Worm (Caenorhabditis elegans) whole organism, mixed stage, embryonic: ENCODE results near the gene ceh-19.

Experiments used
- elt-3 ChIP-seq: fragments of 150-350 bp; optimal IDR thresholded peaks from 2 replicates; lab custom pipeline; 2014; ENCODE audit warnings: missing biosample characterization, missing genetic modification characterization
- snpc-4 ChIP-seq: fragments of 150-350 bp; optimal IDR thresholded peaks from 2 replicates; lab custom pipeline; 2014; ENCODE audit warnings: missing biosample characterization, missing genetic modification characterization

DNA sequence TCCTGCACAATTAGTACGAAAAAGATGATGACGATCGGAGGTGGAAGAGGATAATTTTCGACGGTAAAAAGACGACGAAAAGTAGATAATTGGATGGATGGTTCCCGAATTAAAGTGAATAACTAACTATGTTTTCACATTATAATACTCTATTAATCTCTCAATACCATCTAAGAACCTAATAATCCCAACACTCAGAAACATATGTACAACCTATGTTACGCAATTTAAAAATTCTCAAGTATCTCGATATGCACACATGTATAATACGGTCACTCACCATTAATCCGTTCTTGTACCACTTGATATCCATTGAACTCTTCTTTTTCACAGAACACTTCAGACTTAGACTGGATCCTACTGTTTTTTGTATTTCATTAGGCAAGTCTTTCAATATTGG is 45.0 kb upstream of the ceh-19 start:
- TF ChIP-seq elt-3 (tag; lab: Kevin White, UChicago) (no peak), snpc-4 (no peak)
